Fruit fly (Drosophila melanogaster) whole organism, prepupa: ENCODE measurements around the gene Elo68alpha.

ENCODE experiments used
- CG10631 ChIP-seq: fragments of 200-800 bp; sonication (Bioruptor generic); optimal IDR thresholded peaks from 2 replicates; lab custom pipeline; 2016; ENCODE audit warnings: missing biosample characterization, missing genetic modification characterization
- CG10669 ChIP-seq: fragments of 200-800 bp; sonication (Bioruptor generic); optimal IDR thresholded peaks from 3 replicates; lab custom pipeline; 2018; ENCODE audit warnings: missing biosample characterization, mild to moderate bottlenecking, missing genetic modification characterization, moderate library complexity
- CG11294 ChIP-seq: fragments of 200-800 bp; sonication (Bioruptor generic); IDR thresholded peaks from 2 replicates; pipeline ENCODE4 v1.3.6; 2022; ENCODE audit warnings: missing biosample characterization, missing genetic modification characterization
- CG11762 ChIP-seq: fragments of 200-800 bp; sonication (Bioruptor generic); optimal IDR thresholded peaks from 3 replicates; lab custom pipeline; 2016; ENCODE audit warnings: missing biosample characterization, missing genetic modification characterization; ENCODE audit not compliant: insufficient read depth
- CG11902 ChIP-seq: fragments of 200-800 bp; sonication (Bioruptor generic); optimal IDR thresholded peaks from 3 replicates; lab custom pipeline; 2016; ENCODE audit warnings: missing biosample characterization, missing genetic modification characterization
- CG15336 ChIP-seq: fragments of 200-800 bp; sonication (Bioruptor generic); IDR thresholded peaks from 2 replicates; pipeline ENCODE4 v1.3.6; 2022; ENCODE audit warnings: missing biosample characterization, missing genetic modification characterization
- CG1621 ChIP-seq: fragments of 200-800 bp; sonication (Bioruptor generic); optimal IDR thresholded peaks from 3 replicates; lab custom pipeline; 2018; ENCODE audit warnings: missing biosample characterization, mild to moderate bottlenecking, missing genetic modification characterization
- CG16779 ChIP-seq: fragments of 200-800 bp; sonication (Bioruptor generic); optimal IDR thresholded peaks from 3 replicates; lab custom pipeline; 2017; ENCODE audit warnings: missing biosample characterization, mild to moderate bottlenecking, missing genetic modification characterization
- CG3032 ChIP-seq: fragments of 200-800 bp; optimal IDR thresholded peaks from 2 replicates; lab custom pipeline; 2019; ENCODE audit warnings: missing biosample characterization, mild to moderate bottlenecking, missing genetic modification characterization, moderate library complexity
- CG34406 ChIP-seq: fragments of 200-800 bp; sonication (Bioruptor generic); optimal IDR thresholded peaks from 3 replicates; lab custom pipeline; 2016; ENCODE audit warnings: missing biosample characterization, missing genetic modification characterization
- CG3919 ChIP-seq: fragments of 200-800 bp; sonication (Bioruptor generic); optimal IDR thresholded peaks from 3 replicates; lab custom pipeline; 2016; ENCODE audit warnings: missing biosample characterization, missing genetic modification characterization
- CG4318 ChIP-seq: fragments of 200-800 bp; sonication (Bioruptor generic); optimal IDR thresholded peaks from 3 replicates; lab custom pipeline; 2017; ENCODE audit warnings: missing biosample characterization, mild to moderate bottlenecking, missing genetic modification characterization
- CG6163 ChIP-seq: fragments of 200-800 bp; sonication (Bioruptor generic); IDR thresholded peaks from 3 replicates; pipeline ENCODE4 v1.3.6; 2022; ENCODE audit warnings: missing biosample characterization, missing genetic modification characterization
- CG6276 ChIP-seq: fragments of 200-800 bp; sonication (Bioruptor generic); optimal IDR thresholded peaks from 2 replicates; lab custom pipeline; 2017; ENCODE audit warnings: missing biosample characterization, mild to moderate bottlenecking, missing genetic modification characterization
- CG6792 ChIP-seq: fragments of 200-800 bp; sonication (Bioruptor generic); optimal IDR thresholded peaks from 3 replicates; lab custom pipeline; 2016; ENCODE audit warnings: missing biosample characterization, missing genetic modification characterization
- CG6808 ChIP-seq: fragments of 200-800 bp; sonication (Bioruptor generic); optimal IDR thresholded peaks from 3 replicates; lab custom pipeline; 2017; ENCODE audit warnings: missing biosample characterization, missing genetic modification characterization, mild to moderate bottlenecking, moderate library complexity, missing genetic modification reagents
- CG6854 ChIP-seq: fragments of 200-800 bp; sonication (Bioruptor generic); optimal IDR thresholded peaks from 2 replicates; lab custom pipeline; 2017; ENCODE audit warnings: missing biosample characterization, mild to moderate bottlenecking, missing genetic modification characterization
- CG7368 ChIP-seq: fragments of 200-800 bp; sonication (Bioruptor generic); optimal IDR thresholded peaks from 3 replicates; lab custom pipeline; 2016; ENCODE audit warnings: missing biosample characterization, missing genetic modification characterization
- CG8119 ChIP-seq: fragments of 200-800 bp; sonication (Bioruptor generic); IDR thresholded peaks from 3 replicates; pipeline ENCODE4 v1.3.6; 2022; ENCODE audit warnings: missing biosample characterization, missing genetic modification characterization
- CG8319 ChIP-seq: fragments of 200-800 bp; sonication (Bioruptor generic); optimal IDR thresholded peaks from 3 replicates; lab custom pipeline; 2016; ENCODE audit warnings: missing biosample characterization, missing genetic modification characterization
- CG8632 ChIP-seq: fragments of 200-800 bp; sonication (Bioruptor generic); optimal IDR thresholded peaks from 3 replicates; lab custom pipeline; 2016; ENCODE audit warnings: missing biosample characterization, missing genetic modification characterization
- CG9139 ChIP-seq: fragments of 200-800 bp; sonication (Bioruptor generic); optimal IDR thresholded peaks from 3 replicates; lab custom pipeline; 2017; ENCODE audit warnings: missing biosample characterization, mild to moderate bottlenecking, missing genetic modification characterization
- Eip75B ChIP-seq: fragments of 200-800 bp; sonication (Bioruptor generic); optimal IDR thresholded peaks from 3 replicates; lab custom pipeline; 2016; ENCODE audit warnings: missing biosample characterization, missing genetic modification characterization
- Eip78C ChIP-seq: fragments of 200-800 bp; sonication (Bioruptor generic); peaks from one replicate; lab custom pipeline; 2016; ENCODE audit warnings: missing biosample characterization, missing genetic modification characterization
- Eip93F ChIP-seq: fragments of 200-800 bp; sonication (Bioruptor generic); optimal IDR thresholded peaks from 2 replicates; lab custom pipeline; 2016; ENCODE audit warnings: missing biosample characterization, mild to moderate bottlenecking, missing genetic modification characterization
- Ets96B ChIP-seq: fragments of 200-800 bp; optimal IDR thresholded peaks from 2 replicates; lab custom pipeline; 2019; ENCODE audit warnings: missing biosample characterization, mild to moderate bottlenecking, missing genetic modification characterization, moderate library complexity
- Hr39 ChIP-seq: fragments of 200-800 bp; sonication (Bioruptor generic); optimal IDR thresholded peaks from 2 replicates; lab custom pipeline; 2016; ENCODE audit warnings: missing biosample characterization, missing genetic modification characterization
- Hr4 ChIP-seq: fragments of 200-800 bp; sonication (Bioruptor generic); optimal IDR thresholded peaks from 3 replicates; lab custom pipeline; 2016; ENCODE audit warnings: missing biosample characterization, missing genetic modification characterization
- Met ChIP-seq: fragments of 200-800 bp; sonication (Bioruptor generic); optimal IDR thresholded peaks from 3 replicates; lab custom pipeline; 2016; ENCODE audit warnings: missing biosample characterization, missing genetic modification characterization
- Smox ChIP-seq: fragments of 200-800 bp; sonication (Bioruptor generic); optimal IDR thresholded peaks from 3 replicates; lab custom pipeline; 2016; ENCODE audit warnings: missing biosample characterization, missing genetic modification characterization
- Sox102F ChIP-seq: fragments of 200-800 bp; sonication (Bioruptor generic); optimal IDR thresholded peaks from 2 replicates; lab custom pipeline; 2016; ENCODE audit warnings: missing biosample characterization, mild to moderate bottlenecking, missing genetic modification characterization
- Sox14 ChIP-seq: fragments of 200-800 bp; sonication (Bioruptor generic); optimal IDR thresholded peaks from 3 replicates; lab custom pipeline; 2016; ENCODE audit warnings: missing biosample characterization, missing genetic modification characterization
- Sox15 ChIP-seq: fragments of 200-800 bp; sonication (Bioruptor generic); optimal IDR thresholded peaks from 3 replicates; lab custom pipeline; 2016; ENCODE audit warnings: missing biosample characterization, missing genetic modification characterization
- acj6 ChIP-seq: fragments of 200-800 bp; sonication (Bioruptor generic); optimal IDR thresholded peaks from 3 replicates; lab custom pipeline; 2016; ENCODE audit warnings: missing biosample characterization, missing genetic modification characterization
- cyc ChIP-seq: fragments of 200-800 bp; sonication (Bioruptor generic); optimal IDR thresholded peaks from 3 replicates; lab custom pipeline; 2016; ENCODE audit warnings: missing biosample characterization, missing genetic modification characterization
- dac ChIP-seq: fragments of 200-800 bp; sonication (Bioruptor generic); optimal IDR thresholded peaks from 2 replicates; lab custom pipeline; 2017; ENCODE audit warnings: missing biosample characterization, mild to moderate bottlenecking, missing genetic modification characterization
- eg ChIP-seq: fragments of 200-800 bp; sonication (Bioruptor generic); IDR thresholded peaks from 3 replicates; pipeline ENCODE4 v1.3.6; 2022; ENCODE audit warnings: missing biosample characterization, missing genetic modification characterization
- fd59A ChIP-seq: fragments of 200-800 bp; sonication (Bioruptor generic); optimal IDR thresholded peaks from 2 replicates; lab custom pipeline; 2017; ENCODE audit warnings: missing biosample characterization, mild to moderate bottlenecking, missing genetic modification characterization, missing genetic modification reagents
- fd85E ChIP-seq: fragments of 200-800 bp; sonication (Bioruptor generic); optimal IDR thresholded peaks from 3 replicates; lab custom pipeline; 2016; ENCODE audit warnings: missing biosample characterization, missing genetic modification characterization
- fkh ChIP-seq: fragments of 200-800 bp; sonication (Bioruptor generic); optimal IDR thresholded peaks from 3 replicates; lab custom pipeline; 2017; ENCODE audit warnings: missing biosample characterization, mild to moderate bottlenecking, missing genetic modification characterization, moderate library complexity
- net ChIP-seq: fragments of 200-800 bp; sonication (Bioruptor generic); optimal IDR thresholded peaks from 3 replicates; lab custom pipeline; 2016; ENCODE audit warnings: missing biosample characterization, missing genetic modification characterization
- pdm3 ChIP-seq: fragments of 200-800 bp; sonication (Bioruptor generic); optimal IDR thresholded peaks from 3 replicates; lab custom pipeline; 2016; ENCODE audit warnings: missing biosample characterization, missing genetic modification characterization
- salr ChIP-seq, 2 experiments: fragments of 200-800 bp; sonication (Bioruptor generic); optimal IDR thresholded peaks; 3 replicates each; lab custom pipeline; 2016 to 2018; ENCODE audit warnings: missing biosample characterization in 2 of 2, missing genetic modification characterization in 2 of 2, mild to moderate bottlenecking in 1 of 2
- spab ChIP-seq: fragments of 200-800 bp; sonication (Bioruptor generic); optimal IDR thresholded peaks from 2 replicates; lab custom pipeline; 2017; ENCODE audit warnings: missing biosample characterization, mild to moderate bottlenecking, missing genetic modification characterization, missing genetic modification reagents
- svp ChIP-seq: fragments of 200-800 bp; sonication (Bioruptor generic); peaks from one replicate; lab custom pipeline; 2016; ENCODE audit warnings: missing biosample characterization, missing genetic modification characterization
- topi ChIP-seq: fragments of 200-800 bp; sonication (Bioruptor generic); optimal IDR thresholded peaks from 3 replicates; lab custom pipeline; 2016; ENCODE audit warnings: missing biosample characterization, missing genetic modification characterization
- vri ChIP-seq: fragments of 200-800 bp; sonication (Bioruptor generic); optimal IDR thresholded peaks from 3 replicates; lab custom pipeline; 2016; ENCODE audit warnings: missing biosample characterization, mild to moderate bottlenecking, missing genetic modification characterization

The Elo68alpha gene

DNA sequence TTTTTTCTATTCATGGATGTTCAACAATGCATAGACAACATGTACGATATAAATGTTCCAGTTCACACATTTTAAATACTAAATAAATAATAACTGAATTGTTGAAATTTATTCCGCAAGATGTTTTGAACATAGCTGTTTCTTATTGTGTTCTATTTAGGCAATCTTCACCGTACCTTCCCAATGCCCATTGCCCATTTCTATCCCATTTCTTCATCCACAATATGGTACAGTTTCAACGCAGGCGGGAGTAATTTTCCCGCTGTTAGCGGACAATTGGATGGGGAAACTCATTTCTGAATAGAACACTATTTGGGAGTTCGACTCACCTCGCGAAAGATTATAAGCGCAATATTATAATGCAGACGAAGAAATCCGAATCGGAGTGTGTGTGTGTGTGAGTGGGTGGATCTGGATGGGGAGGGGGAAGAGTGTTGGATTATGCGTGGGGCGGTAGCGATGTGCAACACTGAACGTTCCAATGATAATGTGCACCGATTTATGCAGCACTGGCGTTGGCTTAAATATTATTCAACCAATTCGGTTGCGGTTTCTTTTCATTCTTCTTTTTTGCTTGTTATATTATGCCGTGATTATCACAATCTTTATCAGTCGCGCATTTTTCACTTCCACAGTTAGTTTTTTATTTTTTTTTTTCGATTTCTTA lies 10.8 kb downstream of the Elo68alpha start (continued):
- TF ChIP-seq CG16779 (tag; lab: Kevin White, UChicago) (peak; percentile 19), topi (GFP tag; lab: Kevin White, UChicago) (peak; percentile 76), vri (peak; percentile 95), Hr39 (GFP tag; lab: Kevin White, UChicago) (peak; percentile 59), CG6792 (peak; percentile 56), CG4318 (GFP tag; lab: Kevin White, UChicago) (no peak), CG6808 (peak; percentile 51), Met (GFP tag; lab: Kevin White, UChicago) (peak; percentile 71), pdm3 (peak; percentile 66), CG15336 (0 out of 2 replicates have a peak, but pooled peaks have one; percentile 28), CG6163 (GFP tag; lab: Robert Waterston, UW) (peak; percentile 72), Eip78C (GFP tag; lab: Kevin White, UChicago) (peak; percentile 84), CG10631 (GFP tag; lab: Kevin White, UChicago) (peak; percentile 67), CG34406 (peak; percentile 21), CG8319 (GFP tag; lab: Kevin White, UChicago) (peak; percentile 59), CG6276 (GFP tag; lab: Kevin White, UChicago) (no peak), CG6854 (peak; percentile 18), Hr4 (peak; percentile 7), fd85E (GFP tag; lab: Kevin White, UChicago) (peak; percentile 40), CG11762 (GFP tag; lab: Kevin White, UChicago) (peak; percentile 21), Eip75B (GFP tag; lab: Kevin White, UChicago) (peak; percentile 58), Smox (GFP tag; lab: Kevin White, UChicago) (peak; percentile 59), eg (GFP tag; lab: Robert Waterston, UW) (peak; percentile 51; the same call in 1 of the 3 replicates), CG8632 (GFP tag; lab: Kevin White, UChicago) (peak; percentile 53), acj6 (peak; percentile 57), CG7368 (GFP tag; lab: Kevin White, UChicago) (peak; percentile 54), CG3919 (GFP tag; lab: Kevin White, UChicago) (peak; percentile 79), spab (GFP tag; lab: Kevin White, UChicago) (peak; percentile 35)
- TF ChIP-seq, all 60 proteins: peak for 52

DNA sequence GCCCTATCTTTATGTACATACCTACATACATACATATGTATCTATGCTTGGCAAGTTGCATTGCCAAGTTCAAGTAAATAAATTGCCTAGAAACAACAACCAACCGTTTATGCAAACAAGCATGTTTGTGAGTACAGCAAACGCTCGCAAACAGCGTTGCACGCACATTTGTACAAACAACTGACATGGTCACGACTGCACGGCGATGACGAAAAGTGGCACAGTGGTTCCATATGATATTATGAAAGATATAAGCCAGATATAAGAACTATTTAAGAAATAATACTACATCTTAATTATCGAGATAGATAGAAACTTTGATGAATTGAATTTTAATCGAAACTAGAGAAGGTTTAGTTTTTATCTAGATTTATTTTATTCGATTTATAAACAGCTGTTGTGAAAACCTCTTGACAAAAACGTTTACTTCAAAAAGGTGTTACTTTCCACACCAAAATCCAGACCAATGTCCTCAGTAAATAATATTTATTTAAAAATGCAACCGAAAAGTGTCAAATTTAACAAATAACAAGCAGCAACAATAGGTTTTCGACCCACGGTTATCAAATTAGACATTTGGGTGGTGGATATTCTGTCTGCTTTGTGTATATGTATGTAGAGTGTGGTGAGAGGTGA lies 12.9 kb downstream of the Elo68alpha start:
- TF ChIP-seq topi (GFP tag; lab: Kevin White, UChicago) (peak; percentile 75), Eip93F (GFP tag; lab: Kevin White, UChicago) (no peak), spab (GFP tag; lab: Kevin White, UChicago) (peak; percentile 15), Eip75B (GFP tag; lab: Kevin White, UChicago) (peak; percentile 49), Smox (GFP tag; lab: Kevin White, UChicago) (peak; percentile 71), salr (GFP tag; optimal IDR thresholded peaks at IDR 0.05; lab: Kevin White, UChicago) (peak in 1 of 2 experiments; percentile 85), CG3032 (tag; lab: Kevin White, UChicago) (peak; percentile 11), CG6808 (no peak), CG11902 (GFP tag; lab: Kevin White, UChicago) (no peak), CG6163 (GFP tag; lab: Robert Waterston, UW) (peak; percentile 65; the same call in 1 of the 3 replicates), CG9139 (GFP tag; lab: Kevin White, UChicago) (no peak), fd59A (GFP tag; lab: Kevin White, UChicago) (no peak), CG10669 (peak; percentile 32), acj6 (peak; percentile 62), Sox102F (GFP tag; lab: Kevin White, UChicago) (peak; percentile 76), Sox14 (GFP tag; lab: Kevin White, UChicago) (peak; percentile 69), CG1621 (tag; lab: Kevin White, UChicago) (no peak), dac (GFP tag; lab: Kevin White, UChicago) (peak; percentile 53), Sox15 (GFP tag; lab: Kevin White, UChicago) (peak; percentile 8), CG8119 (GFP tag; lab: Robert Waterston, UW) (peak; percentile 79), net (GFP tag; lab: Kevin White, UChicago) (peak; percentile 84), vri (peak; percentile 61), fkh (GFP tag; lab: Kevin White, UChicago) (peak; percentile 92), svp (peak; percentile 88), cyc (GFP tag; lab: Kevin White, UChicago) (peak; percentile 42), CG8319 (GFP tag; lab: Kevin White, UChicago) (no peak), pdm3 (peak; percentile 73), CG11294 (GFP tag; lab: Robert Waterston, UW) (no peak; the same call in 1 of the 2 replicates), Eip78C (GFP tag; lab: Kevin White, UChicago) (peak; percentile 92), Ets96B (tag; lab: Kevin White, UChicago) (peak; percentile 38), CG4318 (GFP tag; lab: Kevin White, UChicago) (peak; percentile 77)
